Fruit fly (Drosophila melanogaster) whole organism, embryonic: ENCODE results near the gene CG32259.

ENCODE experiments used
- CG11723 ChIP-seq: fragments of 200-800 bp; sonication (Bioruptor generic); optimal IDR thresholded peaks from 2 replicates; lab custom pipeline; 2017; ENCODE audit warnings: missing biosample characterization, mild to moderate bottlenecking, missing genetic modification characterization
- CG13775 ChIP-seq: fragments of 200-800 bp; sonication (Bioruptor generic); optimal IDR thresholded peaks from 3 replicates; lab custom pipeline; 2017; ENCODE audit warnings: missing biosample characterization, mild to moderate bottlenecking, missing genetic modification characterization
- CG14014 ChIP-seq: fragments of 200-800 bp; sonication (Bioruptor generic); IDR thresholded peaks from 2 replicates; pipeline ENCODE4 v1.3.6; 2022; ENCODE audit warnings: missing biosample characterization, missing genetic modification characterization
- CG15479 ChIP-seq: fragments of 200-800 bp; sonication (Bioruptor generic); optimal IDR thresholded peaks from 3 replicates; lab custom pipeline; 2019; ENCODE audit warnings: missing biosample characterization, mild to moderate bottlenecking, missing genetic modification characterization, moderate library complexity
- CG1792 ChIP-seq: fragments of 200-800 bp; sonication (Bioruptor generic); optimal IDR thresholded peaks from 2 replicates; lab custom pipeline; 2016; ENCODE audit warnings: missing biosample characterization, missing genetic modification characterization
- CG2129 ChIP-seq: fragments of 200-800 bp; sonication (Bioruptor generic); IDR thresholded peaks from 2 replicates; pipeline ENCODE4 v1.3.6; 2022; ENCODE audit warnings: missing biosample characterization, missing genetic modification characterization; ENCODE audit not compliant: partially characterized antibody
- CG30403 ChIP-seq: fragments of 200-800 bp; sonication (Bioruptor generic); optimal IDR thresholded peaks from 3 replicates; lab custom pipeline; 2016; ENCODE audit warnings: missing biosample characterization, missing genetic modification characterization
- CG31388 ChIP-seq: fragments of 200-800 bp; sonication (Bioruptor generic); optimal IDR thresholded peaks from 2 replicates; lab custom pipeline; 2016; ENCODE audit warnings: missing biosample characterization, missing genetic modification characterization
- CG3407 ChIP-seq: fragments of 200-800 bp; sonication (Bioruptor generic); optimal IDR thresholded peaks from 2 replicates; lab custom pipeline; 2018; ENCODE audit warnings: missing biosample characterization, mild to moderate bottlenecking, missing genetic modification characterization
- CG34422 ChIP-seq: fragments of 200-800 bp; sonication (Bioruptor generic); IDR thresholded peaks from 3 replicates; pipeline ENCODE4 v1.3.6; 2022; ENCODE audit warnings: missing biosample characterization, missing genetic modification characterization
- CG6765 ChIP-seq: fragments of 200-800 bp; sonication (Bioruptor generic); optimal IDR thresholded peaks from 3 replicates; lab custom pipeline; 2017; ENCODE audit warnings: missing biosample characterization, mild to moderate bottlenecking, missing genetic modification characterization
- CG8089 ChIP-seq: fragments of 200-800 bp; sonication (Bioruptor generic); optimal IDR thresholded peaks from 3 replicates; lab custom pipeline; 2016; ENCODE audit warnings: missing biosample characterization, missing genetic modification characterization
- CG9609 ChIP-seq: fragments of 200-800 bp; sonication (Bioruptor generic); optimal IDR thresholded peaks from 3 replicates; lab custom pipeline; 2016; ENCODE audit warnings: missing biosample characterization, missing genetic modification characterization
- CrebB ChIP-seq: fragments of 200-800 bp; sonication (Bioruptor generic); optimal IDR thresholded peaks from 3 replicates; lab custom pipeline; 2018; ENCODE audit warnings: missing biosample characterization, mild to moderate bottlenecking, missing genetic modification characterization
- D ChIP-seq, 2 experiments: fragments of 200-800 bp in 1 of 2; fragments of >200 bp in 1 of 2; sonication (Bioruptor generic) in 1 of 2; optimal IDR thresholded peaks; 2 replicates in 1 of 2; 3 replicates in 1 of 2; lab custom pipeline; 2017; ENCODE audit warnings: mild to moderate bottlenecking in 1 of 2, missing biosample characterization in 1 of 2, missing genetic modification characterization in 1 of 2, missing genetic modification reagents in 1 of 2
- Dll ChIP-seq: fragments of 200-800 bp; sonication (Bioruptor generic); IDR thresholded peaks from 4 replicates; pipeline ENCODE4 v1.3.6; 2022; ENCODE audit warnings: missing biosample characterization, missing genetic modification characterization; ENCODE audit not compliant: partially characterized antibody
- Doc2 ChIP-seq: fragments of 200-800 bp; sonication (Bioruptor generic); IDR thresholded peaks from 2 replicates; pipeline ENCODE4 v1.3.6; 2022; ENCODE audit warnings: missing biosample characterization, missing genetic modification characterization
- Ets65A ChIP-seq: fragments of 200-800 bp; sonication (Bioruptor generic); peaks from one replicate; lab custom pipeline; 2016; ENCODE audit warnings: missing biosample characterization, missing genetic modification characterization
- Fer1 ChIP-seq: fragments of 200-800 bp; sonication (Bioruptor generic); optimal IDR thresholded peaks from 2 replicates; lab custom pipeline; 2017; ENCODE audit warnings: missing biosample characterization, mild to moderate bottlenecking, missing genetic modification characterization
- Hmr ChIP-seq: fragments of 200-800 bp; sonication (Bioruptor generic); optimal IDR thresholded peaks from 3 replicates; lab custom pipeline; 2017; ENCODE audit warnings: mild to moderate bottlenecking, missing biosample characterization, missing genetic modification reagents, missing genetic modification characterization
- Hr3 ChIP-seq: fragments of 200-800 bp; sonication (Bioruptor generic); optimal IDR thresholded peaks from 3 replicates; lab custom pipeline; 2016; ENCODE audit warnings: missing biosample characterization, missing genetic modification characterization
- NfI ChIP-seq: fragments of 200-800 bp; sonication (Bioruptor generic); optimal IDR thresholded peaks from 3 replicates; lab custom pipeline; 2018; ENCODE audit warnings: missing biosample characterization, mild to moderate bottlenecking, missing genetic modification characterization, moderate library complexity
- PHDP ChIP-seq: fragments of 200-800 bp; sonication (Bioruptor generic); optimal IDR thresholded peaks from 3 replicates; lab custom pipeline; 2018; ENCODE audit warnings: missing biosample characterization, mild to moderate bottlenecking, missing genetic modification characterization, moderate library complexity
- Sin3A ChIP-seq: fragments of >200 bp; optimal IDR thresholded peaks from 2 replicates; lab custom pipeline; 2018
- Six4 ChIP-seq: fragments of 200-800 bp; sonication (Bioruptor generic); optimal IDR thresholded peaks from 2 replicates; lab custom pipeline; 2016; ENCODE audit warnings: missing biosample characterization, missing genetic modification characterization
- Sox102F ChIP-seq: fragments of 200-800 bp; sonication (Bioruptor generic); optimal IDR thresholded peaks from 2 replicates; lab custom pipeline; 2018; ENCODE audit warnings: missing biosample characterization, mild to moderate bottlenecking, missing genetic modification characterization, moderate library complexity
- Sry-δ ChIP-seq: fragments of 200-800 bp; sonication (Bioruptor generic); optimal IDR thresholded peaks from 2 replicates; lab custom pipeline; 2016; ENCODE audit warnings: missing biosample characterization, missing genetic modification characterization
- Ssrp ChIP-seq: fragments of 200-800 bp; sonication (Bioruptor generic); optimal IDR thresholded peaks from 2 replicates; lab custom pipeline; 2018; ENCODE audit warnings: missing biosample characterization, mild to moderate bottlenecking, missing genetic modification characterization, moderate library complexity
- Tbp ChIP-seq: fragments of >200 bp; optimal IDR thresholded peaks from 2 replicates; lab custom pipeline; 2018; ENCODE audit warnings: missing biosample characterization, missing genetic modification characterization
- ems ChIP-seq: fragments of 200-800 bp; sonication (Bioruptor generic); optimal IDR thresholded peaks from 3 replicates; lab custom pipeline; 2016; ENCODE audit warnings: missing biosample characterization, missing genetic modification characterization
- esg ChIP-seq: fragments of 200-800 bp; sonication (Bioruptor generic); conservative IDR thresholded peaks from 2 replicates; pipeline ENCODE4 v1.3.6; 2022; ENCODE audit warnings: missing biosample characterization, missing genetic modification characterization
- fd64A ChIP-seq: fragments of 200-800 bp; sonication (Bioruptor generic); optimal IDR thresholded peaks from 3 replicates; lab custom pipeline; 2018; ENCODE audit warnings: missing biosample characterization, mild to moderate bottlenecking, missing genetic modification characterization
- gsb-n ChIP-seq: fragments of 200-800 bp; sonication (Bioruptor generic); optimal IDR thresholded peaks from 3 replicates; lab custom pipeline; 2018; ENCODE audit warnings: missing biosample characterization, mild to moderate bottlenecking, missing genetic modification characterization
- gt ChIP-seq: fragments of 200-800 bp; sonication (Bioruptor generic); IDR thresholded peaks from 2 replicates; pipeline ENCODE4 v1.3.6; 2022; ENCODE audit warnings: missing biosample characterization, missing genetic modification characterization
- h ChIP-seq: fragments of >200 bp; optimal IDR thresholded peaks from 2 replicates; lab custom pipeline; 2017
- hbn ChIP-seq: fragments of 200-800 bp; sonication (Bioruptor generic); IDR thresholded peaks from 2 replicates; pipeline ENCODE4 v1.3.6; 2022; ENCODE audit warnings: missing biosample characterization, missing genetic modification characterization; ENCODE audit not compliant: partially characterized antibody
- hth ChIP-seq: fragments of >200 bp; optimal IDR thresholded peaks from 2 replicates; lab custom pipeline; 2017; ENCODE audit warnings: inconsistent platforms
- lab ChIP-seq: fragments of 200-800 bp; sonication (Bioruptor generic); optimal IDR thresholded peaks from 3 replicates; lab custom pipeline; 2017; ENCODE audit warnings: missing biosample characterization, missing genetic modification characterization, mild to moderate bottlenecking, moderate library complexity, missing genetic modification reagents
- lov ChIP-seq, 2 experiments: fragments of 200-800 bp in 1 of 2; fragments of >200 bp in 1 of 2; sonication (Bioruptor generic) in 1 of 2; IDR thresholded peaks in 1 of 2; optimal IDR thresholded peaks in 1 of 2; 2 replicates in 1 of 2; 3 replicates in 1 of 2; pipeline versions ENCODE4 v1.3.6 to Lab custom; 2017 to 2022; ENCODE audit warnings: missing biosample characterization in 1 of 2, missing genetic modification characterization in 1 of 2
- org-1 ChIP-seq: fragments of 200-800 bp; sonication (Bioruptor generic); optimal IDR thresholded peaks from 2 replicates; lab custom pipeline; 2017; ENCODE audit warnings: missing biosample characterization, missing genetic modification characterization
- pnt ChIP-seq: fragments of 200-800 bp; sonication (Bioruptor generic); optimal IDR thresholded peaks from 3 replicates; lab custom pipeline; 2016; ENCODE audit warnings: missing biosample characterization, missing genetic modification characterization
- prd ChIP-seq, 3 experiments: fragments of >200 bp in 2 of 3; fragments of 200-800 bp in 1 of 3; sonication (Bioruptor generic) in 1 of 3; optimal IDR thresholded peaks in 2 of 3; IDR thresholded peaks in 1 of 3; 2 replicates in 2 of 3; 3 replicates in 1 of 3; pipeline versions ENCODE4 v1.3.6 to Lab custom; 2017 to 2022; ENCODE audit warnings: missing biosample characterization in 1 of 3, missing genetic modification characterization in 1 of 3
- row ChIP-seq: fragments of 200-800 bp; sonication (Bioruptor generic); IDR thresholded peaks from 3 replicates; pipeline ENCODE4 v1.3.6; 2022; ENCODE audit warnings: missing biosample characterization, missing genetic modification characterization
- run ChIP-seq: fragments of 200-800 bp; sonication (Bioruptor generic); optimal IDR thresholded peaks from 3 replicates; lab custom pipeline; 2018; ENCODE audit warnings: missing biosample characterization, mild to moderate bottlenecking, missing genetic modification characterization
- schlank ChIP-seq: fragments of 200-800 bp; sonication (Bioruptor generic); optimal IDR thresholded peaks from 2 replicates; lab custom pipeline; 2018; ENCODE audit warnings: missing biosample characterization, mild to moderate bottlenecking, missing genetic modification characterization
- ssp ChIP-seq: fragments of 200-800 bp; sonication (Bioruptor generic); IDR thresholded peaks from 2 replicates; pipeline ENCODE4 v1.3.6; 2022; ENCODE audit warnings: missing biosample characterization, missing genetic modification characterization
- sug ChIP-seq: fragments of 200-800 bp; optimal IDR thresholded peaks from 2 replicates; lab custom pipeline; 2019; ENCODE audit warnings: missing biosample characterization, mild to moderate bottlenecking, missing genetic modification characterization, moderate library complexity
- wor ChIP-seq: fragments of 200-800 bp; sonication (Bioruptor generic); IDR thresholded peaks from 2 replicates; pipeline ENCODE4 v1.3.6; 2022; ENCODE audit warnings: missing biosample characterization, missing genetic modification characterization
- zfh1 ChIP-seq: fragments of 200-800 bp; sonication (Bioruptor generic); IDR thresholded peaks from 3 replicates; pipeline ENCODE4 v1.3.6; 2022; ENCODE audit warnings: missing biosample characterization, missing genetic modification characterization

CG32259 gene

DNA sequence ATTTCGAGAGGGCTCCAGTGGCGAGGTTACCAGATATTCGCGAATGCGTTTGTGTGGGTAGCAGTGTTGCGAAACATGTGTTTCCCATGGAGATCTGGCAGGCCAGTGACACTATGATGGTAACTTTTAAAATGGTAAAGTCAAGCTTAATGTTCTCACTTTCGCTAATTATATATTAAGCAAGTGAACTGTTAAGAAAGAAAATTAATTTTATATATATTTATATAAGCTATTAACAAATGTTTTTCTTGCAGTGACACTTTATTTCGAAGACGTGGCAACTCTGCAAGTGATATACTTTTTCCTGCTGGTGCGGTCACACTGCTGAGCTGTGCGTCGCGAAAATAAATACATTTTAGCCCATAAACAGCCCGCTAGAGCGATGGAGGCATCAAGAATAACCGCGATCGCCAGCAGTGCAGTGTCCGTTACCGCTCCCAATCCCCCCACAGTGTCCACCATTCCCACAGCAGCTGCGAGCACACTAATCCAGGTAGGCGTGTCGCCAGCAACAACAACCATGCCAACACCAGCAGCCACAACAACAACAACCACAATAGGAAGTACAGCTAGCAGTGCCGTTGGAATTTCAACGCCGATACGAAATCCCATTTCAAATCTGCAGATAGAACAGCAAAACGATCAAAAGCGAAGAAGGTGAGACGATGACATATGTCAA, 28.8 kb upstream of the CG32259 start, which contains the start of the genes CG11593 and Rcd5 (continued):
- TF ChIP-seq esg (GFP tag; lab: Robert Waterston, UW) = peak; percentile 81
- TF ChIP-seq Ssrp = peak; percentile 62
- no peak for TF ChIP-seq hbn (GFP tag; lab: Robert Waterston, UW)
- TF ChIP-seq wor (GFP tag; lab: Robert Waterston, UW) = peak; percentile 64; the same call in 1 of the 2 replicates
- TF ChIP-seq schlank (tag; lab: Kevin White, UChicago) = no peak
- TF ChIP-seq Hr3 (GFP tag; lab: Kevin White, UChicago) = peak; percentile 83
- 0 out of 2 replicates have a peak, but pooled peaks have one; percentile 33 for TF ChIP-seq Doc2
- no peak for TF ChIP-seq CG1792 (GFP tag; lab: Kevin White, UChicago)
- TF ChIP-seq prd (optimal IDR thresholded peaks at IDR 0.05; lab: Kevin White, UChicago) = no peak
- TF ChIP-seq prd (GFP tag; IDR thresholded peaks at IDR 0.05; lab: Robert Waterston, UW) = peak; percentile 92
- peak; percentile 51 for TF ChIP-seq Ets65A
- TF ChIP-seq zfh1 (GFP tag; lab: Robert Waterston, UW) = peak; percentile 82; the same call in 2 of the 3 replicates
- peak; percentile 59 for TF ChIP-seq CG3407
- no peak for TF ChIP-seq sug (tag; lab: Kevin White, UChicago)
- peak; percentile 94 for TF ChIP-seq row
- peak; percentile 48 for TF ChIP-seq CG9609 (GFP tag; lab: Kevin White, UChicago)
- TF ChIP-seq gt = peak; percentile 41; the same call in 1 of the 2 replicates
- TF ChIP-seq CG15479 (GFP tag; lab: Kevin White, UChicago) = peak; percentile 25
- TF ChIP-seq Dll = no peak
- TF ChIP-seq lab (GFP tag; lab: Kevin White, UChicago) = peak; percentile 77
- no peak for TF ChIP-seq NfI
- TF ChIP-seq CG30403 (GFP tag; lab: Kevin White, UChicago) = peak; percentile 76
- no peak for TF ChIP-seq gsb-n (tag; lab: Kevin White, UChicago)
- TF ChIP-seq ssp = peak; percentile 80
- TF ChIP-seq fd64A (GFP tag; lab: Kevin White, UChicago) = no peak
- TF ChIP-seq CG6765 = no peak
- no peak for TF ChIP-seq run (tag; lab: Kevin White, UChicago)
- TF ChIP-seq CG14014 (GFP tag; lab: Robert Waterston, UW) = peak; percentile 86
- peak; percentile 6 for TF ChIP-seq CG31388 (GFP tag; lab: Kevin White, UChicago)
- TF ChIP-seq h = no peak
- no peak for TF ChIP-seq lov (optimal IDR thresholded peaks at IDR 0.05; lab: Kevin White, UChicago)
- peak; percentile 67; the same call in 1 of the 3 replicates for TF ChIP-seq lov (GFP tag; IDR thresholded peaks at IDR 0.05; lab: Robert Waterston, UW)
- TF ChIP-seq PHDP (tag; lab: Kevin White, UChicago) = no peak
- no peak for TF ChIP-seq Six4 (GFP tag; lab: Kevin White, UChicago)
- TF ChIP-seq Sry-δ (GFP tag; lab: Kevin White, UChicago) = no peak
- no peak for TF ChIP-seq CG11723 (GFP tag; lab: Kevin White, UChicago)
- peak; percentile 65 for TF ChIP-seq Sox102F (GFP tag; lab: Kevin White, UChicago)
- TF ChIP-seq CG34422 (GFP tag; lab: Robert Waterston, UW) = peak; percentile 91
- TF ChIP-seq CG8089 (GFP tag; lab: Kevin White, UChicago) = no peak
- TF ChIP-seq D (optimal IDR thresholded peaks at IDR 0.05; lab: Kevin White, UChicago) = no peak
- no peak for TF ChIP-seq D (GFP tag; optimal IDR thresholded peaks at IDR 0.05; lab: Kevin White, UChicago)
- peak; percentile 84 for TF ChIP-seq CG13775 (GFP tag; lab: Kevin White, UChicago)
- no peak for TF ChIP-seq hth (lab: Kevin White, UChicago)
- no peak for TF ChIP-seq Fer1 (GFP tag; lab: Kevin White, UChicago)
- peak; percentile 80 for TF ChIP-seq Hmr (GFP tag; lab: Kevin White, UChicago)
- no peak for TF ChIP-seq CG2129 (GFP tag; lab: Robert Waterston, UW)
- no peak for TF ChIP-seq Tbp (GFP tag; lab: Kevin White, UChicago)
- peak; percentile 27 for TF ChIP-seq pnt (GFP tag; lab: Kevin White, UChicago)
- TF ChIP-seq ems (GFP tag; lab: Kevin White, UChicago) = no peak
- TF ChIP-seq CrebB (tag; lab: Kevin White, UChicago) = no peak
- TF ChIP-seq Sin3A (lab: Kevin White, UChicago) = peak; percentile 61
- TF ChIP-seq org-1 (GFP tag; lab: Kevin White, UChicago) = peak; percentile 25
